Worm (Caenorhabditis elegans) whole organism, midembryonic: Measurements from ENCODE around the gene F57A8.6.

Source experiments
- T22C8.4 ChIP-seq: fragments of 200-800 bp; sonication (Bioruptor generic); IDR thresholded peaks from 2 replicates; pipeline ENCODE4 v1.3.6; 2022; ENCODE audit warnings: missing genetic modification characterization, missing compliant biosample characterization
- tab-1 ChIP-seq: fragments of 200-800 bp; sonication (Bioruptor generic); IDR thresholded peaks from 2 replicates; pipeline ENCODE4 v1.3.6; 2022; ENCODE audit warnings: missing genetic modification characterization, missing compliant biosample characterization

ce11 chrV:10066769-10067168 is 6.9 kb downstream of the F57A8.6 start, which contains the start of gene npr-39:
- no peak for TF ChIP-seq tab-1
- TF ChIP-seq T22C8.4: no peak
